Fruit fly (Drosophila melanogaster): ENCODE measurements around the gene CG7384.

DNA sequence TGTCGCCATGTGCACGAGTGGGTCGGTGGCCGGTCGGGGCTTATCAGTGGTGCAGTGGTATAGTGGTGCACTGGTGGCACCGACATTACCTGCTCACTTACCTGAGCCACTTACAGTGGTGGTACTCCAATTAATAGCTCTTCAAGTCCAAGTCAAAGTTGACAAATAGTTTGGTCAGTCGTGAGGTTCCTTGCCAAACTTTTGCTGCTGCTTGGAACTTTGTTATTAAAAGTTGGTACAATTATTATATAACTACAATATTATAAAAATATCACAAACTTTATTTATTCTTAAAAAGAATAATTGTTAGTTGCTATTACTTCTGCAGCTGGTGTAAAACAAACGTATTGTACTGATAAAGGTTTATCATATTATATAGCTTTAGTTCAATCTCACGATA, 33.7 kb upstream of the CG7384 start:
- TF ChIP-seq EcR (GFP tag; optimal IDR thresholded peaks at IDR 0.05) (no peak), CG8478 (optimal IDR thresholded peaks at IDR 0.05) (no peak), pan (optimal IDR thresholded peaks at IDR 0.05) (no peak)
